Worm (Caenorhabditis elegans) whole organism, L3 larva: Measurements from ENCODE around the gene ttr-50.

Source experiments
- ZK546.5 ChIP-seq: sonication (generic microtip); optimal IDR thresholded peaks from 2 replicates; lab custom pipeline; 2017; ENCODE audit warnings: missing biosample characterization, missing genetic modification characterization
- ceh-82 ChIP-seq: fragments of 150-350 bp; optimal IDR thresholded peaks from 2 replicates; lab custom pipeline; 2014; ENCODE audit warnings: missing biosample characterization, missing genetic modification characterization
- daf-12 ChIP-seq: fragments of 150-350 bp; optimal IDR thresholded peaks from 2 replicates; lab custom pipeline; 2014; ENCODE audit warnings: missing biosample characterization, missing genetic modification reagents, missing genetic modification characterization
- fkh-10 ChIP-seq: sonication (generic microtip); optimal IDR thresholded peaks from 2 replicates; lab custom pipeline; 2017; ENCODE audit warnings: missing biosample characterization, missing genetic modification reagents, missing genetic modification characterization
- nhr-237 ChIP-seq: fragments of 150-350 bp; optimal IDR thresholded peaks from 2 replicates; lab custom pipeline; 2014; ENCODE audit warnings: missing biosample characterization, missing genetic modification characterization
- ztf-11 ChIP-seq: fragments of 150-350 bp; optimal IDR thresholded peaks from 2 replicates; lab custom pipeline; 2014; ENCODE audit warnings: missing biosample characterization, missing genetic modification characterization

ce11 chrIV:11623759-11624287 lies 17.0 kb downstream of the ttr-50 start:
- TF ChIP-seq ZK546.5 (tag; lab: Kevin White, UChicago) = no peak
- no peak for TF ChIP-seq daf-12 (tag; lab: Kevin White, UChicago)
- no peak for TF ChIP-seq fkh-10
- TF ChIP-seq ztf-11 = no peak
- no peak for TF ChIP-seq ceh-82
- TF ChIP-seq nhr-237 (tag; lab: Kevin White, UChicago) = no peak
